Worm (Caenorhabditis elegans) whole organism, L2 larva: Measurements from ENCODE around the gene C50B6.9.

Experiments used
- C34F6.9 ChIP-seq: fragments of 150-350 bp; optimal IDR thresholded peaks from 2 replicates; lab custom pipeline; 2014; ENCODE audit warnings: missing biosample characterization, missing genetic modification characterization
- F13H6.1 ChIP-seq: sonication (generic microtip); optimal IDR thresholded peaks from 2 replicates; lab custom pipeline; 2016; ENCODE audit warnings: missing genetic modification characterization, missing compliant biosample characterization
- R02D3.7 ChIP-seq: fragments of 150-350 bp; optimal IDR thresholded peaks from 2 replicates; lab custom pipeline; 2014; ENCODE audit warnings: missing biosample characterization, missing genetic modification characterization
- Y55F3AM.14 ChIP-seq: fragments of 200-800 bp; sonication (Bioruptor generic); optimal IDR thresholded peaks from 2 replicates; lab custom pipeline; 2018; ENCODE audit warnings: mild to moderate bottlenecking, missing genetic modification characterization, missing compliant biosample characterization
- ZK546.5 ChIP-seq: sonication (generic microtip); optimal IDR thresholded peaks from 2 replicates; lab custom pipeline; 2017; ENCODE audit warnings: missing biosample characterization, missing genetic modification characterization
- aly-2 ChIP-seq: fragments of 150-350 bp; optimal IDR thresholded peaks from 2 replicates; lab custom pipeline; 2014; ENCODE audit warnings: missing biosample characterization, missing genetic modification characterization
- blmp-1 ChIP-seq: sonication (generic microtip); optimal IDR thresholded peaks from 2 replicates; lab custom pipeline; 2017; ENCODE audit warnings: missing genetic modification characterization, mild to moderate bottlenecking, missing compliant biosample characterization, antibody characterized with exemption, moderate library complexity; ENCODE audit not compliant: insufficient read depth
- ceh-16 ChIP-seq: fragments of 150-350 bp; optimal IDR thresholded peaks from 2 replicates; lab custom pipeline; 2014; ENCODE audit warnings: missing biosample characterization, missing genetic modification characterization
- ceh-82 ChIP-seq: fragments of 150-350 bp; optimal IDR thresholded peaks from 2 replicates; lab custom pipeline; 2014; ENCODE audit warnings: missing biosample characterization, missing genetic modification characterization
- crh-2 ChIP-seq: sonication (generic microtip); optimal IDR thresholded peaks from 2 replicates; lab custom pipeline; 2017; ENCODE audit warnings: missing biosample characterization, missing genetic modification characterization
- egl-27 ChIP-seq: sonication (generic microtip); optimal IDR thresholded peaks from 3 replicates; lab custom pipeline; 2017; ENCODE audit warnings: missing biosample characterization, missing genetic modification reagents, missing genetic modification characterization
- elt-1 ChIP-seq: fragments of 150-350 bp; optimal IDR thresholded peaks from 2 replicates; lab custom pipeline; 2014; ENCODE audit warnings: missing biosample characterization, missing genetic modification characterization
- elt-3 ChIP-seq: sonication (generic microtip); optimal IDR thresholded peaks from 2 replicates; lab custom pipeline; 2017; ENCODE audit warnings: missing biosample characterization, missing genetic modification characterization
- fos-1 ChIP-seq: fragments of 150-350 bp; optimal IDR thresholded peaks from 2 replicates; lab custom pipeline; 2014; ENCODE audit warnings: missing biosample characterization, missing genetic modification characterization
- gmeb-1 ChIP-seq: fragments of 150-350 bp; optimal IDR thresholded peaks from 2 replicates; lab custom pipeline; 2014; ENCODE audit warnings: missing biosample characterization, missing genetic modification characterization
- lin-11 ChIP-seq: fragments of 150-350 bp; sonication (generic microtip); optimal IDR thresholded peaks from 2 replicates; lab custom pipeline; 2014; ENCODE audit warnings: missing biosample characterization, missing genetic modification characterization, inconsistent platforms, mixed read lengths
- lin-13 ChIP-seq: fragments of 150-350 bp; optimal IDR thresholded peaks from 2 replicates; lab custom pipeline; 2014; ENCODE audit warnings: missing biosample characterization, missing genetic modification reagents, missing genetic modification characterization
- lin-39 ChIP-seq: fragments of 150-350 bp; optimal IDR thresholded peaks from 2 replicates; lab custom pipeline; 2014; ENCODE audit warnings: missing biosample characterization, missing genetic modification reagents, missing genetic modification characterization
- lsy-2 ChIP-seq, 2 experiments: fragments of 150-350 bp in 1 of 2; sonication (generic microtip) in 1 of 2; optimal IDR thresholded peaks; 2 replicates each; lab custom pipeline; 2014 to 2017; ENCODE audit warnings: missing biosample characterization in 2 of 2, missing genetic modification characterization in 2 of 2
- mab-5 ChIP-seq: fragments of 150-350 bp; optimal IDR thresholded peaks from 2 replicates; lab custom pipeline; 2014; ENCODE audit warnings: missing biosample characterization, missing genetic modification characterization
- mbf-1 ChIP-seq: sonication (generic microtip); optimal IDR thresholded peaks from 2 replicates; lab custom pipeline; 2017; ENCODE audit warnings: missing biosample characterization, missing genetic modification characterization
- mdl-1 ChIP-seq, 2 experiments: fragments of 150-350 bp in 1 of 2; sonication (generic microtip) in 1 of 2; optimal IDR thresholded peaks; 2 replicates each; lab custom pipeline; 2017; ENCODE audit warnings: missing biosample characterization in 2 of 2, missing genetic modification characterization in 2 of 2
- nhr-10 ChIP-seq: sonication (generic microtip); optimal IDR thresholded peaks from 2 replicates; lab custom pipeline; 2017; ENCODE audit warnings: missing biosample characterization, missing genetic modification characterization
- nhr-11 ChIP-seq: fragments of 150-350 bp; optimal IDR thresholded peaks from 2 replicates; lab custom pipeline; 2014; ENCODE audit warnings: missing biosample characterization, missing genetic modification characterization
- nhr-12 ChIP-seq: fragments of 150-350 bp; optimal IDR thresholded peaks from 2 replicates; lab custom pipeline; 2014; ENCODE audit warnings: missing biosample characterization, missing genetic modification characterization
- nhr-129 ChIP-seq: fragments of 150-350 bp; optimal IDR thresholded peaks from 2 replicates; lab custom pipeline; 2014; ENCODE audit warnings: missing biosample characterization, missing genetic modification characterization
- nhr-21 ChIP-seq: fragments of 150-350 bp; optimal IDR thresholded peaks from 2 replicates; lab custom pipeline; 2014; ENCODE audit warnings: missing biosample characterization, missing genetic modification characterization
- nhr-23 ChIP-seq: fragments of 150-350 bp; optimal IDR thresholded peaks from 2 replicates; lab custom pipeline; 2014; ENCODE audit warnings: missing biosample characterization, missing genetic modification reagents, missing genetic modification characterization
- nhr-25 ChIP-seq: fragments of 150-350 bp; sonication (generic microtip); optimal IDR thresholded peaks from 3 replicates; lab custom pipeline; 2014; ENCODE audit warnings: missing biosample characterization, missing genetic modification characterization
- nhr-6 ChIP-seq: fragments of 150-350 bp; optimal IDR thresholded peaks from 2 replicates; lab custom pipeline; 2014; ENCODE audit warnings: missing biosample characterization, missing genetic modification characterization
- nhr-77 ChIP-seq: fragments of 150-350 bp; optimal IDR thresholded peaks from 2 replicates; lab custom pipeline; 2014; ENCODE audit warnings: missing biosample characterization, missing genetic modification characterization
- peb-1 ChIP-seq: fragments of 150-350 bp; optimal IDR thresholded peaks from 2 replicates; lab custom pipeline; 2014; ENCODE audit warnings: missing biosample characterization, missing genetic modification characterization
- sem-4 ChIP-seq: fragments of 150-350 bp; optimal IDR thresholded peaks from 2 replicates; lab custom pipeline; 2014; ENCODE audit warnings: missing biosample characterization, missing genetic modification reagents, missing genetic modification characterization
- skn-1 ChIP-seq: sonication (generic microtip); optimal IDR thresholded peaks from 2 replicates; lab custom pipeline; 2017; ENCODE audit warnings: missing biosample characterization, missing genetic modification characterization
- sma-3 ChIP-seq: sonication (generic microtip); optimal IDR thresholded peaks from 2 replicates; lab custom pipeline; 2016; ENCODE audit warnings: missing genetic modification reagents, missing genetic modification characterization, missing compliant biosample characterization
- sma-9 ChIP-seq, 2 experiments: fragments of 150-350 bp in 1 of 2; sonication (generic microtip) in 1 of 2; optimal IDR thresholded peaks; 2 replicates each; lab custom pipeline; 2014 to 2016; ENCODE audit warnings: missing genetic modification characterization in 2 of 2, mild to moderate bottlenecking in 1 of 2, missing biosample characterization in 1 of 2, missing compliant biosample characterization in 1 of 2, missing genetic modification reagents in 1 of 2, moderate library complexity in 1 of 2
- snpc-4 ChIP-seq: fragments of 150-350 bp; optimal IDR thresholded peaks from 2 replicates; lab custom pipeline; 2014; ENCODE audit warnings: missing biosample characterization, missing genetic modification characterization
- unc-39 ChIP-seq: fragments of 150-350 bp; optimal IDR thresholded peaks from 2 replicates; lab custom pipeline; 2014; ENCODE audit warnings: missing biosample characterization, missing genetic modification characterization
- unc-55 ChIP-seq: fragments of 150-350 bp; sonication (generic microtip); optimal IDR thresholded peaks from 3 replicates; lab custom pipeline; 2014; ENCODE audit warnings: missing biosample characterization, missing genetic modification reagents, missing genetic modification characterization
- unc-62 ChIP-seq: fragments of 150-350 bp; optimal IDR thresholded peaks from 2 replicates; lab custom pipeline; 2014; ENCODE audit warnings: missing biosample characterization, missing genetic modification reagents, missing genetic modification characterization
- zag-1 ChIP-seq: fragments of 150-350 bp; optimal IDR thresholded peaks from 2 replicates; lab custom pipeline; 2014; ENCODE audit warnings: missing biosample characterization, missing genetic modification characterization
- ztf-11 ChIP-seq: sonication (generic microtip); optimal IDR thresholded peaks from 2 replicates; lab custom pipeline; 2017; ENCODE audit warnings: missing biosample characterization, missing genetic modification characterization
- ztf-4 ChIP-seq: fragments of 150-350 bp; optimal IDR thresholded peaks from 2 replicates; lab custom pipeline; 2014; ENCODE audit warnings: missing biosample characterization, missing genetic modification characterization

C50B6.9 gene

ce11 chrV:13374532-13374931 is 38.4 kb downstream of the C50B6.9 start (continued):
- TF ChIP-seq lin-11 (tag; lab: Kevin White, UChicago), result no peak
- no peak for TF ChIP-seq nhr-77 (tag; lab: Kevin White, UChicago)
- TF ChIP-seq nhr-21 (tag; lab: Kevin White, UChicago), result peak; percentile 52
- TF ChIP-seq nhr-129, result peak; percentile 13

- peak; percentile 24 for TF ChIP-seq fos-1 (tag; lab: Kevin White, UChicago)
- TF ChIP-seq F13H6.1 (tag; lab: Kevin White, UChicago), result peak; percentile 62
- peak in 1 of 2 experiments; percentile 15 for TF ChIP-seq lsy-2 (tag; optimal IDR thresholded peaks at IDR 0.05; lab: Kevin White, UChicago)
- peak; percentile 59 for TF ChIP-seq egl-27 (tag; lab: Kevin White, UChicago)
- no peak for TF ChIP-seq mab-5
- TF ChIP-seq sma-9 (GFP tag; optimal IDR thresholded peaks at IDR 0.05; lab: Kevin White, UChicago), result peak; percentile 43
- no peak for TF ChIP-seq sma-9 (tag; optimal IDR thresholded peaks at IDR 0.05; lab: Kevin White, UChicago)
- TF ChIP-seq blmp-1 (tag; lab: Kevin White, UChicago), result peak; percentile 22
- no peak for TF ChIP-seq nhr-10 (tag; lab: Kevin White, UChicago)
- peak; percentile 79 for TF ChIP-seq nhr-25 (tag; lab: Kevin White, UChicago)
- TF ChIP-seq nhr-129, result peak; percentile 13
- TF ChIP-seq C34F6.9 (tag; lab: Kevin White, UChicago), result no peak
- no peak for TF ChIP-seq snpc-4 (tag; lab: Kevin White, UChicago)
- TF ChIP-seq ceh-16 (tag; lab: Kevin White, UChicago), result peak; percentile 68
- peak; percentile 7 for TF ChIP-seq lin-13 (GFP tag; lab: Kevin White, UChicago)
- TF ChIP-seq mbf-1 (tag; lab: Kevin White, UChicago), result no peak
- TF ChIP-seq sma-3 (GFP tag; lab: Kevin White, UChicago), result peak; percentile 17
- TF ChIP-seq, all 48 proteins: peak for 11
Measured at ce11 chrV:13375861-13376260, 39.7 kb downstream of the C50B6.9 start.

- TF ChIP-seq fos-1 (tag; lab: Kevin White, UChicago), result peak; percentile 55
- TF ChIP-seq sma-9 (GFP tag; optimal IDR thresholded peaks at IDR 0.05; lab: Kevin White, UChicago), result peak; percentile 51
- TF ChIP-seq sma-9 (tag; optimal IDR thresholded peaks at IDR 0.05; lab: Kevin White, UChicago), result no peak
- TF ChIP-seq gmeb-1 (tag; lab: Kevin White, UChicago), result peak; percentile 27
- no peak for TF ChIP-seq nhr-23 (tag; lab: Kevin White, UChicago)
- peak; percentile 25 for TF ChIP-seq F13H6.1 (tag; lab: Kevin White, UChicago)
- TF ChIP-seq crh-2 (tag; lab: Kevin White, UChicago), result peak; percentile 85
- TF ChIP-seq, all 48 proteins: peak for 5
Measured at ce11 chrV:13377130-13377529, 41.0 kb downstream of the C50B6.9 start.

- no peak for TF ChIP-seq lin-39 (tag; lab: Kevin White, UChicago)
- TF ChIP-seq gmeb-1 (tag; lab: Kevin White, UChicago), result peak; percentile 67
- TF ChIP-seq zag-1 (tag; lab: Kevin White, UChicago), result no peak
- TF ChIP-seq R02D3.7 (tag; lab: Kevin White, UChicago), result no peak
- no peak for TF ChIP-seq nhr-11
- TF ChIP-seq lsy-2 (tag; optimal IDR thresholded peaks at IDR 0.05; lab: Kevin White, UChicago), result peak in 1 of 2 experiments; percentile 28
- TF ChIP-seq elt-3 (tag; lab: Kevin White, UChicago), result no peak
- no peak for TF ChIP-seq unc-62 (GFP tag; lab: Kevin White, UChicago)
- TF ChIP-seq sma-9 (GFP tag; optimal IDR thresholded peaks at IDR 0.05; lab: Kevin White, UChicago), result peak; percentile 90
- TF ChIP-seq sma-9 (tag; optimal IDR thresholded peaks at IDR 0.05; lab: Kevin White, UChicago), result no peak
- peak; percentile 0 for TF ChIP-seq Y55F3AM.14 (GFP tag; lab: Kevin White, UChicago)
- TF ChIP-seq snpc-4 (tag; lab: Kevin White, UChicago), result no peak
- TF ChIP-seq sem-4 (tag; lab: Kevin White, UChicago), result peak; percentile 31
- TF ChIP-seq nhr-25 (tag; lab: Kevin White, UChicago), result peak; percentile 98
- TF ChIP-seq unc-39 (tag; lab: Kevin White, UChicago), result no peak
- no peak for TF ChIP-seq unc-55 (GFP tag; lab: Kevin White, UChicago)
- TF ChIP-seq nhr-23 (tag; lab: Kevin White, UChicago), result no peak
- TF ChIP-seq ZK546.5, result no peak
- TF ChIP-seq ztf-11, result no peak
- no peak for TF ChIP-seq peb-1 (tag; lab: Kevin White, UChicago)
- peak; percentile 89 for TF ChIP-seq egl-27 (tag; lab: Kevin White, UChicago)
- no peak for TF ChIP-seq skn-1 (tag; lab: Kevin White, UChicago)
- TF ChIP-seq nhr-6 (tag; lab: Kevin White, UChicago), result no peak
- peak; percentile 73 for TF ChIP-seq crh-2 (tag; lab: Kevin White, UChicago)
- peak; percentile 77 for TF ChIP-seq blmp-1 (tag; lab: Kevin White, UChicago)
- TF ChIP-seq ceh-16 (tag; lab: Kevin White, UChicago), result peak; percentile 68
- no peak for TF ChIP-seq nhr-12 (tag; lab: Kevin White, UChicago)
- no peak for TF ChIP-seq aly-2 (tag; lab: Kevin White, UChicago)
- TF ChIP-seq nhr-129, result peak; percentile 65
- TF ChIP-seq ceh-82 (tag; lab: Kevin White, UChicago), result no peak
- TF ChIP-seq sma-3 (GFP tag; lab: Kevin White, UChicago), result peak; percentile 84
- peak; percentile 25 for TF ChIP-seq lin-13 (GFP tag; lab: Kevin White, UChicago)
- peak; percentile 36 for TF ChIP-seq F13H6.1 (tag; lab: Kevin White, UChicago)
- TF ChIP-seq C34F6.9 (tag; lab: Kevin White, UChicago), result no peak
- peak; percentile 36 to 59 for TF ChIP-seq mdl-1 (tag; optimal IDR thresholded peaks at IDR 0.05; lab: Kevin White, UChicago)
- no peak for TF ChIP-seq elt-1 (tag; lab: Kevin White, UChicago)
- TF ChIP-seq ztf-4 (tag; lab: Kevin White, UChicago), result peak; percentile 52
- TF ChIP-seq nhr-10 (tag; lab: Kevin White, UChicago), result no peak
- TF ChIP-seq nhr-21 (tag; lab: Kevin White, UChicago), result peak; percentile 71
- TF ChIP-seq mbf-1 (tag; lab: Kevin White, UChicago), result no peak
Measured at ce11 chrV:13380178-13380577, 44.0 kb downstream of the C50B6.9 start, which contains the start of gene ifbp-1. Gene ifbp-1, minus strand, starts transcription at chrV:13380262.
